Fruit fly (Drosophila melanogaster): Measurements from ENCODE around the gene bowl.

bowl gene

dm6 chr2L:3827406-3828133, 56.1 kb downstream of the bowl start:
- no peak for TF ChIP-seq CG13204 (GFP tag; optimal IDR thresholded peaks at IDR 0.05)
- TF ChIP-seq Pif1A (GFP tag; optimal IDR thresholded peaks at IDR 0.05): no peak
- TF ChIP-seq CG10348 (GFP tag; IDR thresholded peaks at IDR 0.05): no peak
- TF ChIP-seq Ets98B (GFP tag; IDR thresholded peaks at IDR 0.05): no peak
- TF ChIP-seq rn (GFP tag; IDR thresholded peaks at IDR 0.05): no peak
- TF ChIP-seq gl (tag; optimal IDR thresholded peaks at IDR 0.05): no peak
- TF ChIP-seq CG8301 (tag; optimal IDR thresholded peaks at IDR 0.05): no peak
- TF ChIP-seq EcR (GFP tag; optimal IDR thresholded peaks at IDR 0.05): no peak
- TF ChIP-seq CG15710 (tag; optimal IDR thresholded peaks at IDR 0.05): no peak
- no peak for TF ChIP-seq CG9948 (tag; optimal IDR thresholded peaks at IDR 0.05)
- TF ChIP-seq fd96Ca (GFP tag; IDR thresholded peaks at IDR 0.05): no peak
- TF ChIP-seq CG12605 (GFP tag; IDR thresholded peaks at IDR 0.05): no peak
- TF ChIP-seq Snoo (tag; optimal IDR thresholded peaks at IDR 0.05): no peak
- no peak for TF ChIP-seq CG32121 (GFP tag; IDR thresholded peaks at IDR 0.05)
- no peak for TF ChIP-seq CG14655 (GFP tag; optimal IDR thresholded peaks at IDR 0.05)
- no peak for TF ChIP-seq CG34367 (tag; optimal IDR thresholded peaks at IDR 0.05)
- TF ChIP-seq CG17806 (tag; optimal IDR thresholded peaks at IDR 0.05): no peak
- no peak for TF ChIP-seq CG8159 (tag; optimal IDR thresholded peaks at IDR 0.05)
- TF ChIP-seq D1 (tag; optimal IDR thresholded peaks at IDR 0.05): no peak
- TF ChIP-seq Pif1B (GFP tag; optimal IDR thresholded peaks at IDR 0.05): no peak

DNA sequence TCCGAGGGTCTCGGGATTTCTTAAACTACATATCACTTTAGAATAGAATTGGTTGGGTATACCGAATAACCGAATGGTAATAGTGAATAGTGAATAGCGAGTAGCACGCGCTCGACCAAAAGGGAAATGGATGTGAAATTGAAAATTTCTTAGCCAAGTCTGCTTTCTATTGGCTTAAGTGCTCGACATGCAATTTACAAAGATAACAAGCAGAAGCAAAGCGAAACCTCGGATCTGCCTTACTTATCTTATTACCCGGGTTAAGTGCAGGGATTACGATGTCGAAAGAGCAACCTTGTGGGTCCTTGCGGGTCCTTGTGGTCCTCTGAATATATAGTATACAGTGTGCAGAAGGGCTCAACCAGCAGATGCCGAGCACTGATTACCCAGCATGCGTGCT, 57.7 kb downstream of the bowl start:
- TF ChIP-seq CG8159 (tag; optimal IDR thresholded peaks at IDR 0.05) (no peak), EcR (GFP tag; optimal IDR thresholded peaks at IDR 0.05) (no peak)

DNA sequence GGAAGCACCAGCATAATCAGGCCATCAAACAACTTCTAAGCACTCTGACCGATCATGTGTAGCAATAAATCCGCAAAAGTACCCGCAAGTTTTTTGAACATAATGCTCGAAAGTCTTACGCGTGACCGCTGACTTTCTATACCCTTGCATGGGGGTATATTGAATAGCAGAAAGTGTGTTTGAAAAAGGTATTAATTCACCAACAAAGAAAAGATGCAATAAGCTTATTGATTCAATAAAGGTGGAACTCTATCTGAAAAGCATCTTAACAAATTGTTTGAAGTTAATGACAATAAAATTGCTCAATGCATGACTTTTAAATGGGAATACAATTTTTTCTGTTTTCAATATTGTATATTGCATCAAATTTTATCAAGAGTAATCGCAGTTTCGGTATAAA, 60.2 kb downstream of the bowl start:
- no peak for TF ChIP-seq EcR (GFP tag; optimal IDR thresholded peaks at IDR 0.05)
- no peak for TF ChIP-seq Snoo (tag; optimal IDR thresholded peaks at IDR 0.05)
- TF ChIP-seq CG17806 (tag; optimal IDR thresholded peaks at IDR 0.05): no peak
- TF ChIP-seq Pif1B (GFP tag; optimal IDR thresholded peaks at IDR 0.05): no peak
- TF ChIP-seq D1 (tag; optimal IDR thresholded peaks at IDR 0.05): no peak
- TF ChIP-seq CG4496 (GFP tag; IDR thresholded peaks at IDR 0.05): no peak
- no peak for TF ChIP-seq CG9948 (tag; optimal IDR thresholded peaks at IDR 0.05)
- TF ChIP-seq CG15710 (tag; optimal IDR thresholded peaks at IDR 0.05): no peak
- TF ChIP-seq fd96Ca (GFP tag; IDR thresholded peaks at IDR 0.05): no peak
- no peak for TF ChIP-seq CG32121 (GFP tag; IDR thresholded peaks at IDR 0.05)
- TF ChIP-seq Pif1A (GFP tag; optimal IDR thresholded peaks at IDR 0.05): no peak
- no peak for TF ChIP-seq rn (GFP tag; IDR thresholded peaks at IDR 0.05)
- no peak for TF ChIP-seq CG14655 (GFP tag; optimal IDR thresholded peaks at IDR 0.05)
- no peak for TF ChIP-seq CG13204 (GFP tag; optimal IDR thresholded peaks at IDR 0.05)
- TF ChIP-seq CG8301 (tag; optimal IDR thresholded peaks at IDR 0.05): no peak
- TF ChIP-seq gl (tag; optimal IDR thresholded peaks at IDR 0.05): no peak

dm6 chr2L:3832249-3832675, 60.8 kb downstream of the bowl start:
- TF ChIP-seq CG4496 (GFP tag; IDR thresholded peaks at IDR 0.05): no peak
- peak; percentile 46 for TF ChIP-seq CG9948 (tag; optimal IDR thresholded peaks at IDR 0.05)
- peak; percentile 61 for TF ChIP-seq CG17806 (tag; optimal IDR thresholded peaks at IDR 0.05)
- TF ChIP-seq CG14655 (GFP tag; optimal IDR thresholded peaks at IDR 0.05): peak; percentile 60
- peak; percentile 63 for TF ChIP-seq CG15710 (tag; optimal IDR thresholded peaks at IDR 0.05)
- TF ChIP-seq CG34367 (tag; optimal IDR thresholded peaks at IDR 0.05): peak; percentile 68
- TF ChIP-seq CG32121 (GFP tag; IDR thresholded peaks at IDR 0.05): no peak
- peak; percentile 66 for TF ChIP-seq CG8159 (tag; optimal IDR thresholded peaks at IDR 0.05)
- TF ChIP-seq CG8301 (tag; optimal IDR thresholded peaks at IDR 0.05): peak; percentile 47
- TF ChIP-seq CG10348 (GFP tag; IDR thresholded peaks at IDR 0.05): no peak
- peak; percentile 8 for TF ChIP-seq CG13204 (GFP tag; optimal IDR thresholded peaks at IDR 0.05)
- TF ChIP-seq Pif1A (GFP tag; optimal IDR thresholded peaks at IDR 0.05): peak; percentile 55
- peak; percentile 45 for TF ChIP-seq Snoo (tag; optimal IDR thresholded peaks at IDR 0.05)
- TF ChIP-seq CG12605 (GFP tag; IDR thresholded peaks at IDR 0.05): 0 out of 2 replicates have a peak, but pooled peaks have one; percentile 10
- no peak for TF ChIP-seq EcR (GFP tag; optimal IDR thresholded peaks at IDR 0.05)
- no peak for TF ChIP-seq D1 (tag; optimal IDR thresholded peaks at IDR 0.05)
- TF ChIP-seq rn (GFP tag; IDR thresholded peaks at IDR 0.05): 0 out of 2 replicates have a peak, but pooled peaks have one; percentile 29
- TF ChIP-seq gl (tag; optimal IDR thresholded peaks at IDR 0.05): peak; percentile 1
- TF ChIP-seq fd96Ca (GFP tag; IDR thresholded peaks at IDR 0.05): peak; percentile 70
- peak; percentile 47 for TF ChIP-seq Ets98B (GFP tag; IDR thresholded peaks at IDR 0.05)
- TF ChIP-seq Pif1B (GFP tag; optimal IDR thresholded peaks at IDR 0.05): peak; percentile 50

Data from whole organism, pupa.